Fruit fly (Drosophila melanogaster) whole organism: ENCODE data around the gene CG31710.

Source experiments
- pan ChIP-seq: fragments of >200 bp; optimal IDR thresholded peaks from 2 replicates; lab custom pipeline; 2017
- psq ChIP-seq: fragments of >200 bp; optimal IDR thresholded peaks from 2 replicates; lab custom pipeline; 2017
- usp ChIP-seq: fragments of >200 bp; optimal IDR thresholded peaks from 2 replicates; lab custom pipeline; 2017; ENCODE audit warnings: missing biosample characterization, missing genetic modification characterization, mixed read lengths

DNA sequence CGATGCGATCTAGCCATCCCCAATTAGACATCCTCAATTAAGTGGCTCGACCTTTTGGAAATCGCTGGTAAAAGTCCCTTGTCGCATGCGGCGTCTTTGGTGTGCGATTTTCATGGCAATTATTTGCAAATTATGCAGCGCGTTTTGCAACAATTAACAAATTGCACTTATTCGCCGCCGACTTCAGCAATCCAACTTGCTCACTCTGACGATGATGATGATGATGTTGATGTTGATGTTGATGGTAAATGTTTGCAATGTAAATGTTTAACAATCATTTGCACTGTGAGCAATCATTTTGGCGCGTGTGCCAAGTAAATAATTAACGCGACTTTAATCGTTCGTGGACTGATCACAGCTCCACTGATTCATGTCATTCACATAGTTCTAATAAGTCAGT, 28.4 kb upstream of the CG31710 start:
- TF ChIP-seq pan (lab: Kevin White, UChicago) (no peak), usp (GFP tag; lab: Kevin White, UChicago) (no peak), psq (no peak)
